Fruit fly (Drosophila melanogaster): ENCODE data around the gene Nasp.

DNA sequence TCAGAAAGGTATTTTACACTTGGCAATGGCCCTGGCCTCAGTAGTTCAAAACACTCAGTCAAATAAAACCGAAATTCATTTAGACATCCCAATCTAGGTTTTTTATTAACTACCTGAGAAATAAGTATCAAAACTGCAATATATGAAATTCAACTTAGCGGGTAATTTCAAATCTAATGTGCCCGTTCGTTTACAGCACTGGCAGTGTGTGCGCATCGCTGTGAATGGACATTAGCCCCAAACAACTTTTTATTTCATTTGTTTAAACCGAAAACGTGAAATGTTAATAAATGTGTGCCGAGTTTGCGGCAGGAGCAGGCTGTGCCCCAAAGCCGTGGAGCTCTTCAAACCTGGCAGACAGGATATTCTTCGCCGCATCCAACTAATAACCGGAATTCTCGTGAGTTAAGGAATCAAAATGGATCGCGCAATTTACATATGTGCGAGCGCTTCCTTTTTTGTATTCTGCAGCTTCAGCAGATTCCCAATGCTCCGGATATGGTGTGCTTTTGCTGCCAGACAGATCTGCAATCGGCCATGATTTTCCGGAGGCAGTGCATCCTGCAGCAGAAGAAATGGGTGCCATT lies 24.5 kb upstream of the Nasp start, which contains the start of gene nom:
- no peak for TF ChIP-seq CTCF (optimal IDR thresholded peaks at IDR 0.05)
- TF ChIP-seq CG8478 (optimal IDR thresholded peaks at IDR 0.05): no peak
